Worm (Caenorhabditis elegans): ENCODE measurements around the gene grl-9.

DNA sequence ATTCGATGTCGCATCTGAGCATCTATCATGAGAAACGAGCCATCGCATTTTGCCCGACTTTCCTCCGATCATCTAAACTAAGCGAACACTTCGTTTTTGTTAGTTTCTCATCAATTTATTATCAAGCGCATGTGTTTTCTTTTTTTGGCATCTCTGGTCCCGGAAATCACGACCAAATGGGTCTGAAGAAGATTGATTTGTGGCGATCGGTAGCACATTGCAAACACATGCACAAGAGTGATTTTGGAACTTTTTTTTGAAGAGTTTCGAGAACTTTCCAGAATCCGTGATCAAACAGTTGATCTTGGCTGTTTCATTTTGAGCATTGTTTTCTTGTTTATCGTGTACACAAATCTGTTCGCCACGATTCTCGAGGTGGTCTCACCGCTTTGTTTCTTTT is 21.8 kb upstream of the grl-9 start:
- TF ChIP-seq hlh-30 (tag; optimal IDR thresholded peaks at IDR 0.05; ENCODE audit: insufficient read depth), result no peak
- no peak for TF ChIP-seq nhr-10 (tag; optimal IDR thresholded peaks at IDR 0.05)
- TF ChIP-seq T26A8.4 (GFP tag; IDR thresholded peaks at IDR 0.05), result no peak
- TF ChIP-seq ztf-11 (tag; optimal IDR thresholded peaks at IDR 0.05), result no peak
- no peak for TF ChIP-seq ceh-62 (tag; optimal IDR thresholded peaks at IDR 0.05)
